Fruit fly (Drosophila melanogaster) whole organism, pupa: Measurements from ENCODE around the gene SmydA-2.

Experiments used
- CG17806 ChIP-seq: fragments of 200-800 bp; sonication (Bioruptor generic); optimal IDR thresholded peaks from 2 replicates; lab custom pipeline; 2018; ENCODE audit warnings: missing biosample characterization, mild to moderate bottlenecking, missing genetic modification characterization, moderate library complexity
- CG34367 ChIP-seq: fragments of 200-800 bp; sonication (Bioruptor generic); optimal IDR thresholded peaks from 2 replicates; lab custom pipeline; 2018; ENCODE audit warnings: missing biosample characterization, mild to moderate bottlenecking, missing genetic modification characterization
- CG8159 ChIP-seq: fragments of 200-800 bp; sonication (Bioruptor generic); optimal IDR thresholded peaks from 3 replicates; lab custom pipeline; 2018; ENCODE audit warnings: missing biosample characterization, mild to moderate bottlenecking, missing genetic modification characterization, moderate library complexity
- CG8301 ChIP-seq: fragments of 200-800 bp; sonication (Bioruptor generic); optimal IDR thresholded peaks from 2 replicates; lab custom pipeline; 2018; ENCODE audit warnings: missing biosample characterization, mild to moderate bottlenecking, missing genetic modification characterization
- EcR ChIP-seq: fragments of 200-800 bp; sonication (Bioruptor generic); optimal IDR thresholded peaks from 3 replicates; lab custom pipeline; 2019; ENCODE audit warnings: missing biosample characterization, missing genetic modification characterization, mild to moderate bottlenecking, moderate library complexity, missing genetic modification reagents
- Ets98B ChIP-seq: fragments of 200-800 bp; sonication (Bioruptor generic); IDR thresholded peaks from 2 replicates; pipeline ENCODE4 v1.3.6; 2022; ENCODE audit warnings: missing biosample characterization, missing genetic modification characterization
- gl ChIP-seq: fragments of 200-800 bp; sonication (Bioruptor generic); optimal IDR thresholded peaks from 2 replicates; lab custom pipeline; 2018; ENCODE audit warnings: missing biosample characterization, mild to moderate bottlenecking, missing genetic modification characterization

dm6 chr3L:19015454-19016054 lies 12.5 kb upstream of the SmydA-2 start:
- TF ChIP-seq EcR (no peak), Ets98B (GFP tag; lab: Robert Waterston, UW) (no peak), CG17806 (no peak), CG8301 (tag; lab: Kevin White, UChicago) (no peak), CG34367 (no peak), CG8159 (tag; lab: Kevin White, UChicago) (no peak), gl (tag; lab: Kevin White, UChicago) (no peak)
